Fruit fly (Drosophila melanogaster) whole organism, embryonic: Measurements from ENCODE around the gene Caper.

Source experiments
- CG10209 ChIP-seq: fragments of 200-800 bp; sonication (Bioruptor generic); optimal IDR thresholded peaks from 3 replicates; lab custom pipeline; 2017; ENCODE audit warnings: missing biosample characterization, mild to moderate bottlenecking, missing genetic modification characterization, missing genetic modification reagents
- CG11560 ChIP-seq: fragments of 200-800 bp; sonication (Bioruptor generic); IDR thresholded peaks from 3 replicates; pipeline ENCODE4 v1.3.6; 2022; ENCODE audit warnings: missing biosample characterization, missing genetic modification characterization
- CG13424 ChIP-seq: fragments of 200-800 bp; sonication (Bioruptor generic); optimal IDR thresholded peaks from 2 replicates; lab custom pipeline; 2019; ENCODE audit warnings: missing biosample characterization, mild to moderate bottlenecking, missing genetic modification characterization, moderate library complexity
- CG14050 ChIP-seq: fragments of 200-800 bp; sonication (Bioruptor generic); IDR thresholded peaks from 3 replicates; pipeline ENCODE4 v1.3.6; 2022; ENCODE audit warnings: missing biosample characterization, missing genetic modification characterization
- CG15514 ChIP-seq: fragments of 200-800 bp; sonication (Bioruptor generic); optimal IDR thresholded peaks from 3 replicates; lab custom pipeline; 2017; ENCODE audit warnings: missing biosample characterization, missing genetic modification characterization, mild to moderate bottlenecking, moderate library complexity, missing genetic modification reagents
- CG17361 ChIP-seq: fragments of 200-800 bp; sonication (Bioruptor generic); IDR thresholded peaks from 3 replicates; pipeline ENCODE4 v1.3.6; 2022; ENCODE audit warnings: missing biosample characterization, missing genetic modification characterization
- CG2202 ChIP-seq: fragments of 200-800 bp; sonication (Bioruptor generic); optimal IDR thresholded peaks from 2 replicates; lab custom pipeline; 2018; ENCODE audit warnings: missing biosample characterization, mild to moderate bottlenecking, missing genetic modification characterization
- CG4282 ChIP-seq: fragments of 200-800 bp; sonication (Bioruptor generic); optimal IDR thresholded peaks from 2 replicates; lab custom pipeline; 2016; ENCODE audit warnings: missing biosample characterization, missing genetic modification characterization
- CG4404 ChIP-seq: fragments of 200-800 bp; sonication (Bioruptor generic); IDR thresholded peaks from 2 replicates; pipeline ENCODE4 v1.3.6; 2022; ENCODE audit warnings: missing biosample characterization, missing genetic modification characterization
- CG4730 ChIP-seq: fragments of 200-800 bp; sonication (Bioruptor generic); IDR thresholded peaks from 2 replicates; pipeline ENCODE4 v1.3.6; 2022; ENCODE audit warnings: missing biosample characterization, missing genetic modification characterization
- CG4820 ChIP-seq: fragments of 200-800 bp; sonication (Bioruptor generic); optimal IDR thresholded peaks from 3 replicates; lab custom pipeline; 2016; ENCODE audit warnings: missing biosample characterization, missing genetic modification characterization
- CG6254 ChIP-seq: fragments of 200-800 bp; sonication (Bioruptor generic); optimal IDR thresholded peaks from 3 replicates; lab custom pipeline; 2017; ENCODE audit warnings: mild to moderate bottlenecking, missing biosample characterization, missing genetic modification reagents, missing genetic modification characterization
- CG6791 ChIP-seq: fragments of 200-800 bp; sonication (Bioruptor generic); IDR thresholded peaks from 3 replicates; pipeline ENCODE4 v1.3.6; 2022; ENCODE audit warnings: missing biosample characterization, missing genetic modification characterization; ENCODE audit not compliant: partially characterized antibody
- CG7556 ChIP-seq: fragments of 200-800 bp; sonication (Bioruptor generic); optimal IDR thresholded peaks from 2 replicates; lab custom pipeline; 2017; ENCODE audit warnings: missing biosample characterization, mild to moderate bottlenecking, missing genetic modification characterization
- CG7786 ChIP-seq: fragments of 200-800 bp; sonication (Bioruptor generic); optimal IDR thresholded peaks from 2 replicates; lab custom pipeline; 2016; ENCODE audit warnings: missing biosample characterization, missing genetic modification characterization
- CG8765 ChIP-seq: fragments of 200-800 bp; sonication (Bioruptor generic); IDR thresholded peaks from 2 replicates; pipeline ENCODE4 v1.3.6; 2022; ENCODE audit warnings: missing biosample characterization, missing genetic modification characterization
- CG9609 ChIP-seq: fragments of 200-800 bp; sonication (Bioruptor generic); optimal IDR thresholded peaks from 3 replicates; lab custom pipeline; 2016; ENCODE audit warnings: missing biosample characterization, missing genetic modification characterization
- Camta ChIP-seq: fragments of 200-800 bp; sonication (Bioruptor generic); optimal IDR thresholded peaks from 2 replicates; lab custom pipeline; 2016; ENCODE audit warnings: missing biosample characterization, missing genetic modification characterization
- Chrac-16 ChIP-seq: fragments of 200-800 bp; sonication (Bioruptor generic); optimal IDR thresholded peaks from 3 replicates; lab custom pipeline; 2016; ENCODE audit warnings: missing biosample characterization, missing genetic modification characterization
- D19A ChIP-seq: fragments of 200-800 bp; optimal IDR thresholded peaks from 3 replicates; lab custom pipeline; 2019; ENCODE audit warnings: missing biosample characterization, mild to moderate bottlenecking, missing genetic modification characterization, moderate library complexity
- Drgx ChIP-seq: fragments of 200-800 bp; sonication (Bioruptor generic); IDR thresholded peaks from 2 replicates; pipeline ENCODE4 v1.3.6; 2022; ENCODE audit warnings: missing biosample characterization, missing genetic modification characterization
- Gsc ChIP-seq: fragments of 200-800 bp; sonication (Bioruptor generic); IDR thresholded peaks from 2 replicates; pipeline ENCODE4 v1.3.6; 2022; ENCODE audit warnings: missing biosample characterization, missing genetic modification characterization
- Jarid2 ChIP-seq: fragments of 200-800 bp; sonication (Bioruptor generic); optimal IDR thresholded peaks from 3 replicates; lab custom pipeline; 2017; ENCODE audit warnings: mild to moderate bottlenecking, missing biosample characterization, missing genetic modification reagents, missing genetic modification characterization
- Lhr ChIP-seq: fragments of 200-800 bp; sonication (Bioruptor generic); optimal IDR thresholded peaks from 3 replicates; lab custom pipeline; 2017; ENCODE audit warnings: mild to moderate bottlenecking, missing biosample characterization, missing genetic modification reagents, missing genetic modification characterization
- Max ChIP-seq: fragments of 200-800 bp; sonication (Bioruptor generic); optimal IDR thresholded peaks from 2 replicates; lab custom pipeline; 2016; ENCODE audit warnings: missing biosample characterization, mild to moderate bottlenecking, missing genetic modification characterization
- Nf-YC ChIP-seq: fragments of 200-800 bp; optimal IDR thresholded peaks from 3 replicates; lab custom pipeline; 2019; ENCODE audit warnings: missing biosample characterization, mild to moderate bottlenecking, missing genetic modification characterization, moderate library complexity
- Ravus ChIP-seq: fragments of 200-800 bp; sonication (Bioruptor generic); IDR thresholded peaks from 2 replicates; pipeline ENCODE4 v1.3.6; 2022; ENCODE audit warnings: missing biosample characterization, missing genetic modification characterization
- Sin3A ChIP-seq: fragments of >200 bp; optimal IDR thresholded peaks from 2 replicates; lab custom pipeline; 2018
- Six4 ChIP-seq: fragments of 200-800 bp; sonication (Bioruptor generic); optimal IDR thresholded peaks from 2 replicates; lab custom pipeline; 2016; ENCODE audit warnings: missing biosample characterization, missing genetic modification characterization
- ap ChIP-seq: fragments of 200-800 bp; sonication (Bioruptor generic); IDR thresholded peaks from 2 replicates; pipeline ENCODE4 v1.3.6; 2022; ENCODE audit warnings: missing biosample characterization, missing genetic modification characterization
- bab2 ChIP-seq: fragments of 200-800 bp; sonication (Bioruptor generic); optimal IDR thresholded peaks from 2 replicates; lab custom pipeline; 2016; ENCODE audit warnings: missing biosample characterization, missing genetic modification characterization
- corto ChIP-seq: fragments of 200-800 bp; sonication (Bioruptor generic); optimal IDR thresholded peaks from 2 replicates; lab custom pipeline; 2016; ENCODE audit warnings: missing biosample characterization, mild to moderate bottlenecking, missing genetic modification characterization, moderate library complexity
- croc ChIP-seq: fragments of 200-800 bp; sonication (Bioruptor generic); conservative IDR thresholded peaks from 3 replicates; pipeline ENCODE4 v1.3.6; 2022; ENCODE audit warnings: missing biosample characterization, missing genetic modification characterization
- dimm ChIP-seq: fragments of 200-800 bp; sonication (Bioruptor generic); IDR thresholded peaks from 2 replicates; pipeline ENCODE4 v1.3.6; 2022; ENCODE audit warnings: missing biosample characterization, missing genetic modification characterization
- eve ChIP-seq, 2 experiments: fragments of >200 bp; optimal IDR thresholded peaks; 2 replicates each; lab custom pipeline; 2017; ENCODE audit warnings: missing biosample characterization in 2 of 2, missing genetic modification characterization in 2 of 2
- fu2 ChIP-seq: fragments of 200-800 bp; sonication (Bioruptor generic); optimal IDR thresholded peaks from 2 replicates; lab custom pipeline; 2016; ENCODE audit warnings: missing biosample characterization, missing genetic modification characterization
- gce ChIP-seq: fragments of 200-800 bp; sonication (Bioruptor generic); IDR thresholded peaks from 3 replicates; pipeline ENCODE4 v1.3.6; 2022; ENCODE audit warnings: missing biosample characterization, missing genetic modification characterization
- hkb ChIP-seq, 2 experiments: fragments of 200-800 bp in 1 of 2; fragments of >200 bp in 1 of 2; sonication (Bioruptor generic) in 1 of 2; IDR thresholded peaks in 1 of 2; optimal IDR thresholded peaks in 1 of 2; 2 replicates each; pipeline versions ENCODE4 v1.3.6 to Lab custom; 2017 to 2022; ENCODE audit warnings: missing biosample characterization in 1 of 2, missing genetic modification characterization in 1 of 2
- inv ChIP-seq: fragments of 200-800 bp; sonication (Bioruptor generic); IDR thresholded peaks from 2 replicates; pipeline ENCODE4 v1.3.6; 2022; ENCODE audit warnings: missing biosample characterization, missing genetic modification characterization; ENCODE audit not compliant: partially characterized antibody
- knrl ChIP-seq: fragments of 200-800 bp; sonication (Bioruptor generic); IDR thresholded peaks from 3 replicates; pipeline ENCODE4 v1.3.6; 2022; ENCODE audit warnings: missing biosample characterization, missing genetic modification characterization; ENCODE audit not compliant: partially characterized antibody
- maf-S ChIP-seq: fragments of 200-800 bp; sonication (Bioruptor generic); optimal IDR thresholded peaks from 2 replicates; lab custom pipeline; 2016; ENCODE audit warnings: missing biosample characterization, missing genetic modification characterization
- nom ChIP-seq: fragments of 200-800 bp; sonication (Bioruptor generic); optimal IDR thresholded peaks from 2 replicates; lab custom pipeline; 2017; ENCODE audit warnings: missing biosample characterization, missing genetic modification characterization, mild to moderate bottlenecking, moderate library complexity, missing genetic modification reagents
- pfk ChIP-seq: fragments of 200-800 bp; sonication (Bioruptor generic); optimal IDR thresholded peaks from 2 replicates; lab custom pipeline; 2018; ENCODE audit warnings: missing biosample characterization, mild to moderate bottlenecking, missing genetic modification characterization, moderate library complexity
- phol ChIP-seq: fragments of 200-800 bp; sonication (Bioruptor generic); optimal IDR thresholded peaks from 3 replicates; lab custom pipeline; 2018; ENCODE audit warnings: missing biosample characterization, mild to moderate bottlenecking, missing genetic modification characterization, moderate library complexity
- pum ChIP-seq: fragments of 200-800 bp; sonication (Bioruptor generic); optimal IDR thresholded peaks from 2 replicates; lab custom pipeline; 2016; ENCODE audit warnings: missing biosample characterization, missing genetic modification characterization
- pzg ChIP-seq: fragments of 200-800 bp; sonication (Bioruptor generic); optimal IDR thresholded peaks from 3 replicates; lab custom pipeline; 2018; ENCODE audit warnings: missing biosample characterization, mild to moderate bottlenecking, missing genetic modification characterization, moderate library complexity
- rib ChIP-seq: fragments of 200-800 bp; sonication (Bioruptor generic); IDR thresholded peaks from 2 replicates; pipeline ENCODE4 v1.3.6; 2022; ENCODE audit warnings: missing biosample characterization, missing genetic modification characterization
- sc ChIP-seq, 3 experiments: fragments of >200 bp in 2 of 3; fragments of 200-800 bp in 1 of 3; sonication (Bioruptor generic) in 1 of 3; optimal IDR thresholded peaks; 2 replicates in 2 of 3; 3 replicates in 1 of 3; lab custom pipeline; 2017; ENCODE audit warnings: mild to moderate bottlenecking in 1 of 3, missing biosample characterization in 1 of 3, missing genetic modification characterization in 1 of 3, missing genetic modification reagents in 1 of 3
- sr ChIP-seq: fragments of 200-800 bp; sonication (Bioruptor generic); IDR thresholded peaks from 3 replicates; pipeline ENCODE4 v1.3.6; 2022; ENCODE audit warnings: missing biosample characterization, missing genetic modification characterization

Gene Caper

DNA sequence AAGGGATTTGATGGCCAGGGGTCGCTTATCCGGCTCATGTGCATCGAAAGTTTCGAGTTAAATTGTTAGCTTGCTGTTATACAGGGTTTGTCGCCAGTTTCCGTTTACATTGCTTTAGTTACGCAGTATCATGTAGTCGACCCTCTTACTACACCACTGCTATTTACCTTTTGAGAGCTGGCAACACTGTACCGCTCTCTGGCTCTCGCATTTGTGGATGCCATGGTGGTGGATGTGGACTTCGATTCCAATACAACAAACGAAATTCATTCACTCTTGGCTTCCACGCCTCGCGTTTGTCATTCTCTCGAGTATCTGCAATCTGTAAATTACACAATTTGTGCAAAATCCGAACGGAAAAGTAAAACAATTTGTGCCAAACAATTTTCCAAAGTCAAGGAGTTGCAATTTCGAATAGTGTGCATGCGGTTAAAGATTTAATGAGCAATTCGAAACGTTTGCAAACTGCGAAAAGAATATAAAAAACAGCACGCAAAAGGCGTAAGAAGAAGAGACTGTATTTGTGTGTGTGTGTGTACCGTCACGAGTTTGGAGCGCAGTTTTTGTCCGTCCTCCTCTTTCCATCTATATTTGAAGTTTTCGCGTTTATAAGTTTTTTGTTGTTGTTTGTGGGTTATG lies 16.6 kb downstream of the Caper start (continued):
- TF ChIP-seq eve (GFP tag; optimal IDR thresholded peaks at IDR 0.05; lab: Kevin White, UChicago) (no peak), CG6791 (GFP tag; lab: Robert Waterston, UW) (peak; percentile 100), CG14050 (GFP tag; lab: Robert Waterston, UW) (no peak), Camta (GFP tag; lab: Kevin White, UChicago) (no peak), corto (GFP tag; lab: Kevin White, UChicago) (peak; percentile 12), Ravus (GFP tag; lab: Robert Waterston, UW) (no peak), CG7786 (GFP tag; lab: Kevin White, UChicago) (peak; percentile 25), bab2 (GFP tag; lab: Kevin White, UChicago) (no peak), nom (GFP tag; lab: Kevin White, UChicago) (peak; percentile 77), gce (GFP tag; lab: Robert Waterston, UW) (no peak), CG4404 (GFP tag; lab: Robert Waterston, UW) (0 out of 2 replicates have a peak, but pooled peaks have one; percentile 8), CG13424 (tag; lab: Kevin White, UChicago) (no peak), Drgx (GFP tag; lab: Robert Waterston, UW) (0 out of 2 replicates have a peak, but pooled peaks have one; percentile 36), croc (GFP tag; lab: Robert Waterston, UW) (no peak), fu2 (GFP tag; lab: Kevin White, UChicago) (no peak), Max (no peak), CG15514 (GFP tag; lab: Kevin White, UChicago) (peak; percentile 19), Gsc (GFP tag; lab: Robert Waterston, UW) (no peak), phol (tag; lab: Kevin White, UChicago) (no peak), CG11560 (tag; lab: Robert Waterston, UW) (no peak), CG9609 (GFP tag; lab: Kevin White, UChicago) (no peak), dimm (GFP tag; lab: Robert Waterston, UW) (no peak), Chrac-16 (GFP tag; lab: Kevin White, UChicago) (no peak), Six4 (no peak), pfk (GFP tag; lab: Kevin White, UChicago) (no peak), Sin3A (lab: Kevin White, UChicago) (no peak), Jarid2 (GFP tag; lab: Kevin White, UChicago) (peak; percentile 50), CG10209 (GFP tag; lab: Kevin White, UChicago) (no peak), sr (GFP tag; lab: Robert Waterston, UW) (peak; percentile 13; the same call in 1 of the 3 replicates), Lhr (GFP tag; lab: Kevin White, UChicago) (no peak), Nf-YC (peak; percentile 59), inv (GFP tag; lab: Robert Waterston, UW) (peak; percentile 90), knrl (GFP tag; lab: Robert Waterston, UW) (peak; percentile 72; the same call in 2 of the 3 replicates), sc (optimal IDR thresholded peaks at IDR 0.05; lab: Kevin White, UChicago) (no peak), sc (GFP tag; optimal IDR thresholded peaks at IDR 0.05; lab: Kevin White, UChicago) (no peak), CG4820 (GFP tag; lab: Kevin White, UChicago) (no peak), CG6254 (GFP tag; lab: Kevin White, UChicago) (no peak), CG7556 (peak; percentile 1), hkb (optimal IDR thresholded peaks at IDR 0.05; lab: Kevin White, UChicago) (peak; percentile 31), hkb (GFP tag; IDR thresholded peaks at IDR 0.05; lab: Robert Waterston, UW) (peak; percentile 52; the same call in 1 of the 2 replicates), CG2202 (tag; lab: Kevin White, UChicago) (no peak), CG17361 (GFP tag; lab: Robert Waterston, UW) (0 out of 3 replicates have a peak, but pooled peaks have one; percentile 23), ap (no peak), CG8765 (GFP tag; lab: Robert Waterston, UW) (peak; percentile 18; the same call in 1 of the 2 replicates), rib (0 out of 2 replicates have a peak, but pooled peaks have one; percentile 18), pzg (peak; percentile 23), pum (no peak), maf-S (no peak), CG4730 (GFP tag; lab: Robert Waterston, UW) (no peak), D19A (tag; lab: Kevin White, UChicago) (no peak), CG4282 (GFP tag; lab: Kevin White, UChicago) (no peak)
